Worm (Caenorhabditis elegans): ENCODE measurements around the gene ZK813.1.

ce11 chrX:3444514-3444913 lies 1.6 kb upstream of the ZK813.1 start, which contains the start of gene ZK813.7:
- TF ChIP-seq che-1 (tag; optimal IDR thresholded peaks at IDR 0.05), result no peak
- TF ChIP-seq nhr-11 (tag; optimal IDR thresholded peaks at IDR 0.05), result no peak
- TF ChIP-seq tbx-2 (tag; optimal IDR thresholded peaks at IDR 0.05), result no peak
- no peak for TF ChIP-seq hlh-15 (tag; optimal IDR thresholded peaks at IDR 0.05)
- TF ChIP-seq ceh-19 (GFP tag; optimal IDR thresholded peaks at IDR 0.05), result no peak
- no peak for TF ChIP-seq pha-2 (tag; optimal IDR thresholded peaks at IDR 0.05)
- no peak for TF ChIP-seq npax-4 (tag; optimal IDR thresholded peaks at IDR 0.05)
- TF ChIP-seq pat-9 (tag; optimal IDR thresholded peaks at IDR 0.05), result no peak
- TF ChIP-seq rnt-1 (tag; optimal IDR thresholded peaks at IDR 0.05), result no peak

Data from whole organism, late embryonic.